Fruit fly (Drosophila melanogaster) whole organism: ENCODE data around the gene mtgo.

ENCODE experiments used
- CG8478 ChIP-seq: fragments of >200 bp; optimal IDR thresholded peaks from 2 replicates; lab custom pipeline; 2018; ENCODE audit warnings: inconsistent platforms
- Dll ChIP-seq: fragments of >200 bp; optimal IDR thresholded peaks from 2 replicates; lab custom pipeline; 2017
- EcR ChIP-seq, 2 experiments: fragments of >200 bp; optimal IDR thresholded peaks; 2 replicates each; lab custom pipeline; 2017; ENCODE audit warnings: missing biosample characterization in 2 of 2, missing genetic modification characterization in 2 of 2, missing genetic modification reagents in 2 of 2
- pan ChIP-seq: fragments of >200 bp; optimal IDR thresholded peaks from 2 replicates; lab custom pipeline; 2017
- psq ChIP-seq: fragments of >200 bp; optimal IDR thresholded peaks from 2 replicates; lab custom pipeline; 2017
- usp ChIP-seq: fragments of >200 bp; optimal IDR thresholded peaks from 2 replicates; lab custom pipeline; 2017; ENCODE audit warnings: missing biosample characterization, missing genetic modification characterization, mixed read lengths

The mtgo gene

DNA sequence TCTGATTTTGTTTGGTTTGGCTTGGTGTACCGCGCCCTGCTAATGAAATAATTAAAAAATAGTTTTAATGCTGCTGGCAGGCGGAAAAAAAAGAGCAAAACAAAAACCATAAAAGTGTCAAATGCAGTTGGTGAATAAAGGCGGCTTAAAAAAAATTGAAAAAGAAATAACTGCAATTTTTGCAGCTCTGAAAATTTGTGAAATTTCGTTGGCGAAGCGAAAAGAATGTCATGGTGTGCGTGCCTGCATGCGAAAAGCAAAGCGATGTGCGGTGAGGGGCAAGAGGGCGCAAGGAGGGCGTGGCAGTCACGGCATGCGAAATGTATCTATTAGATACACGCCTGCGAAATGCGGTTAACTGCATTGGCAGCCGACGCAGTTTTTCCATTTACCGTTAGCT, 93.5 kb downstream of the mtgo start:
- TF ChIP-seq pan (lab: Kevin White, UChicago) (no peak), psq (lab: Kevin White, UChicago) (no peak), EcR (GFP tag; optimal IDR thresholded peaks at IDR 0.05; lab: Kevin White, UChicago) (no peak), CG8478 (no peak), usp (no peak), Dll (lab: Kevin White, UChicago) (no peak)

DNA sequence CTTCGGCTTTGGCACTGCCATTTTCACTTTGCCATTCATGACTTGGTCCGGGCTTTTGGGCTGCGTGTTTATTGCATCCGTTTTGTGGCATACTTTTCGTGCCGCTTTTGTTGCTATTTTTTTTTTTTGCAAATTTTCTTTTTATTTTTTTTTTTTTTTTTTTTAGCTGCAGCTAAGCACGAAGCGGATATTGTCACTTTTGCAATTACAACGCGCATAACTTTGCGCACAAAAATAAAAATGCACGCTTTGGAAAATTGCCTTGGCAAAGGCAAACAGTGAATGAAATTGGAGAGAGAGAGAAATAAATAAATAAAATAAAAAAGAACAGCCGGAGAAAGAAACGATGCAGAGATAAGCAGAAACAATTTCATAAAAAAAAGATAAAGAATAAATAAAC, 96.0 kb downstream of the mtgo start:
- TF ChIP-seq usp (no peak), CG8478 (no peak), pan (lab: Kevin White, UChicago) (no peak), EcR (GFP tag; optimal IDR thresholded peaks at IDR 0.05; lab: Kevin White, UChicago) (no peak), Dll (lab: Kevin White, UChicago) (no peak), psq (lab: Kevin White, UChicago) (no peak)

DNA sequence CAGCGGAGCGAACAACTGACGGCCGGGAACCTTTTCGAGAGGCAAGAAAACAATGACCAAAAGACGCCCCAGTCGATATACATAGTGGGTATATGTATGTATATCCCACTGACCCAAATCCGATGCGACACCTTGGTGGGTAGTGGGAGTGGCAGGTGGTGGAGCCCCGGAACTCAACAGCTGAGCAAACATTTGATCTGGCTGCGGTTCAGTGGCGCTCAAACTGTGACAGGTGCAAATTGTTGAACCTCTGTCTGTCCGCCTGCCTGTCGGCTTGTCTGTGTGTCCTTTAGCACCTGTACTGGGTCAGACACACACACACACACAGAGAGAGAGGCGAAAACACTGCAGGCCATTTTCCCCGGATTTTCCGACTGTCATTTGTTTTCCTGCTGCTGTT, 98.6 kb downstream of the mtgo start:
- TF ChIP-seq psq (lab: Kevin White, UChicago) (no peak), pan (lab: Kevin White, UChicago) (no peak), Dll (lab: Kevin White, UChicago) (no peak), EcR (GFP tag; optimal IDR thresholded peaks at IDR 0.05; lab: Kevin White, UChicago) (no peak), CG8478 (no peak), usp (no peak)

DNA sequence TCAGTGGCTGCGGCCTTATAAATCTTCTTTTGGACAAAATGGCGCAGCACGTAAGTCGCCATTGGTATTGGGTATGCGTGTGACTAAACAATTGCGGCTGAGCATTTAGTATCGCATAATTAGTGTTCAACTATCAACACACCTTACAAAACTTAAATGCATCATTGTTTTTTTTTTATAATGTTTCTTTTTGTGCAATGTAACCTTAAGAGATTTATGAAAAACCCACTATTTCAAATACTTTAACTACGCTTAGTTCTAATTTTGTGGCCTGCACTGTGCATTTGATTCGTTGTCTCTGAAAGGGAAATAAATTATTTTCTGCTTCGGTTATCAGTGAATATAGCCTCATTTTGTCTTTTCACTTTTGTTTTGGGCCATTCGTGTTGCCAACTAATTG, 99.1 kb downstream of the mtgo start:
- TF ChIP-seq Dll (lab: Kevin White, UChicago) (no peak), EcR (GFP tag; optimal IDR thresholded peaks at IDR 0.05; lab: Kevin White, UChicago) (no peak), CG8478 (no peak), pan (lab: Kevin White, UChicago) (no peak), usp (no peak), psq (lab: Kevin White, UChicago) (no peak)

DNA sequence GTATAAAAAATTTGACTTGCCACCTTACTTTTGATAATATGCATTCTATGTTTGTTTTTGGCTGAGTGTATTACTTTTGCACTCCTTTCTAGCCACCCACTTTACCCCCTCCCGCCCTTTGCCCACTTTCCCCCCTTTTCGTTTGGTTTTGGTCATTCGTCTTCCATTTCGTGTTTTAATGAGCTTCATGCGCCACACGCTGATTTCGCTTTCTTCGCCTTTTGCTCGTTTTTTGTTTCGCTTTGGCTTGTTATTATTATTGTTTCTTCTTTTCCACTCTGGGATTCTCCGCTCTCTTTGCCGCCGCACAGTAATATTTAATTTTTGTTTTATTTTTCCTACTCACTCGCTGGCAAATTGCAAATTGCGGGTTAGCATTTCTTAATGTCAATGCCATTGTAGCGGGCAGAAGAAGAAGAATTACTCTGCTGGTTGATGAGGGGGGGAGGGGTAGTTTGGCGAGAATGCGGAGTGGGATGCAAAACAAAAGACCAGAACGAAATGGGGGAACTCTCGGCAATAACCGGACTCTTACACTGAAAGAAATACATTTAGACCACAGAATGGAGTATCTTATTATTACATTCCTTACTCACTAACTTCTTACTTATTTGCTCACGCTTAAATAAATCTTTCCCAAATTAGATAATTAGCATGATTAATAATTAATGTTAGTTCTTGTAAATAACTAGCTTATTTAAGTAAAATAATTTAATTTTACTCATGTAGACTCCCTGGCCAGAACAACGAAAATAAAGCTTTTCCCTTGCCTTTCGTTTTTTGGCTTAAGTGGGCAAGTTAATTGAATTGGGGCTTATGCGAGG, 100.9 kb downstream of the mtgo start:
- TF ChIP-seq EcR (GFP tag; optimal IDR thresholded peaks at IDR 0.05; lab: Kevin White, UChicago) (peak in 1 of 2 experiments; percentile 21), Dll (lab: Kevin White, UChicago) (no peak)

DNA sequence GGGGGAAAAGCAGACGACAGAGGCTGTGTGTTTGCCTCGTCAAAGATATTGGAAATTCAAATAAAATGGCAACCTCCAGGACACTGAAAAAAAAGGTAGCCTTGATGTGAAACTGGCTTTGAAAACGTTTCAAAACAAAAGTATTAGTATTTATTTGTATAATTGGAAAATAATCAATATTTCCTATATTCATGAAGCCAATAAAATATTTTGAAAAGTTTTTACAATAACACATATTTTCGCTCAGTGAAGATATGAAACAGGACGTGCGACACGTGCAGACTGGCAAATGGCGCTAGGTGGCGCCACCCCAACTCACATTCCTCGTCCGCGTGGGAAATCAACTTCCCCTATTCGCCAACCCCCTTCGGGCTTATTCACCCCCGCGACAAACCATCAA, 103.0 kb downstream of the mtgo start:
- TF ChIP-seq EcR (GFP tag; optimal IDR thresholded peaks at IDR 0.05; lab: Kevin White, UChicago) (no peak), Dll (lab: Kevin White, UChicago) (no peak), usp (no peak), CG8478 (no peak), psq (lab: Kevin White, UChicago) (no peak), pan (lab: Kevin White, UChicago) (no peak)

DNA sequence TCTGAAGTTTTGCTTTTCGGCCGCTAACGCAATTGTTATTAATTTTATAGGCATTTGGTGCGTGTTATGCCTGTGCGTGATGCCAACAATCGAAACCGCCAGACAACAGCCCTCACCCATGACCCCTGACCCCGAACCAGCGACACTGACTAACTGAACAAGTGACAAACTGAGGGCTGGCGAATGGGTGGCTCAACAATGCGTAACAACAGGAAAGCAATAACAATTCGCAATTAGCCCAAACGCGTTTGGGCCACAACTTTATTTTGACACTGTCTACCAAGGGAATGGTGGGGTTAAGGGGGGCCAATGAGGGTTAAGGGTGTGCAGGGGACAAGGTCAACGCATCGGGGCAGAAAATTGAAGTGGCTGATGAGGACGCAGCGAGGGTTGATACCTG, 104.1 kb downstream of the mtgo start:
- TF ChIP-seq usp (no peak), psq (lab: Kevin White, UChicago) (no peak), CG8478 (no peak), EcR (GFP tag; optimal IDR thresholded peaks at IDR 0.05; lab: Kevin White, UChicago) (no peak), pan (lab: Kevin White, UChicago) (no peak), Dll (lab: Kevin White, UChicago) (no peak)

DNA sequence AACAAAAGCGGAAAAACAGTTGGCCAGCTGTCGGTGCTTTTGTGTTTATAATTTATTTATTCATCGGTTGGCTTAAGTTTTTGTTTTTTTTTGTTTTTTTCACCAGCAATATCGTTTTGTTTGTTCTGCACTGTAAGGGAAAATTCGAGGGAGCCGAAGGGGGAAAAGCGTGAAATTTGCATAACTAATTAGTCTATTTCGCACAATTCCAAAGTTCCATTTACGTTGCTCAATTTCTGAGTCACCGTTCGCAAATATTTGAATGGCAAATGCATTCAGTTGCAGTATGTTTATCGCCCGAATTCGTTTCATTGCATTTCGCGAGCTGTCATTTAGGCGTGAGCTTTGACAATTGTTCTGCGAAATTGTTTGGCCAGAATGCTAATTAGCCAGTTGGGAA, 108.7 kb downstream of the mtgo start:
- TF ChIP-seq pan (lab: Kevin White, UChicago) (no peak), Dll (lab: Kevin White, UChicago) (no peak), CG8478 (no peak), usp (no peak), psq (lab: Kevin White, UChicago) (no peak), EcR (GFP tag; optimal IDR thresholded peaks at IDR 0.05; lab: Kevin White, UChicago) (no peak)

DNA sequence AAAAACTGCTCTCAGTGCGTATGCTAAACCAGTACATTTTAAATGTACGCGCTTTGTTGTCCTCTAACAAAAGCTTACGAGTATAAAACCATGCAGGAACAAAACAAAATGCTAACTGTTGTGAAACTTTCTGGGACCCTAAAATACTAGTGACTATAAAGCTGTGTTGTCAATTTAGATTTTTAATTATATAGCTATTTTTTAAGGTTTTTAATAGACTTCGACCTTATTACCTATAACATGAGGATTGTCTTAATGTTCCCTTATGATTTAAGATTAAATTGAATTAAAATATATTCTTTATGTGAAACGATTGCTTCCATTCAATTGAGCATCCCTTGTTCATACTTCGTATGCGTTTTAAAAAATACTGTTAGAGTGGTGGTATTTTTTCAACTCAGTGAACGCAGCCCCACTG, 111.9 kb downstream of the mtgo start:
- no peak for TF ChIP-seq Dll (lab: Kevin White, UChicago)
- no peak for TF ChIP-seq CG8478
- TF ChIP-seq pan (lab: Kevin White, UChicago): no peak
- no peak for TF ChIP-seq usp
- TF ChIP-seq psq (lab: Kevin White, UChicago): no peak
- no peak for TF ChIP-seq EcR (GFP tag; optimal IDR thresholded peaks at IDR 0.05; lab: Kevin White, UChicago)

DNA sequence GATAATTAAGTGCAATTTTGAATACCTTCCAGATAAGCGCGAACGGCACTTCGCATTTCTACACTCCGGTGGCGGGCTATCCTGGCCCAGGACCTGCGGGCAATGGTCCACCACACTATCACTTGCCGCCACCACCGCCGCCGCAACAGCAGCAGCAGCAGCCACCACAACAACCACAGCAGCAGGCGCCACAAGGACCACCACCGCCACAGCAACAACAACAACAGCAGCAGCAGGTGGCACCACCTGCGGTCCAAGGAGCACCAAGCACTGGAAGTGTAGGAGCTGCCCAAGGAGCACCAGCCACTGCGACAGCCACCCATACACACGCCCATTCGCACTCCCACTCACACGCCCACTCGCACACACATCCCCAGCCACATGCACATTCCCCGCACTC, 112.7 kb downstream of the mtgo start:
- no peak for TF ChIP-seq psq (lab: Kevin White, UChicago)
- TF ChIP-seq Dll (lab: Kevin White, UChicago): no peak
- TF ChIP-seq pan (lab: Kevin White, UChicago): no peak
- no peak for TF ChIP-seq EcR (GFP tag; optimal IDR thresholded peaks at IDR 0.05; lab: Kevin White, UChicago)
- TF ChIP-seq usp: no peak
- no peak for TF ChIP-seq CG8478

DNA sequence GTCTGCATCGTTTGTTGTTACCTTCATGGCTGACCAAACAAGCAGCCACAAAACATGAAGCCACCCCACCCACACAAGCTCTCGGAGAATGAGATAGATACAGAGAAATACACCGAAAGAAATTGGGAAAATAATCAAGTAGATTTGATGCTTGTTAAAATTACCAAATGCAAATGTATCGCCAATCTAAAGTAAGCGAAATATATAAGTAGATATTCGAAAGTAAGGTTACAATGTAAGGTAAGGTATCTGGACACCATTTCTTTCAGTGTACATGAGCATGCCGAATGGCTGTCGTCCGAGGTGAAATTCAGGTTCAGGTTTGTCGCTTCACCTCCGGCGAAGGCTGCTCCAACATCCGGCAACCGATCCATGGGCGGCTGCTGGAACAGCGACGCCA, 127.5 kb downstream of the mtgo start:
- TF ChIP-seq Dll (lab: Kevin White, UChicago) (no peak), usp (no peak), EcR (GFP tag; optimal IDR thresholded peaks at IDR 0.05; lab: Kevin White, UChicago) (no peak), CG8478 (no peak), psq (lab: Kevin White, UChicago) (no peak)

DNA sequence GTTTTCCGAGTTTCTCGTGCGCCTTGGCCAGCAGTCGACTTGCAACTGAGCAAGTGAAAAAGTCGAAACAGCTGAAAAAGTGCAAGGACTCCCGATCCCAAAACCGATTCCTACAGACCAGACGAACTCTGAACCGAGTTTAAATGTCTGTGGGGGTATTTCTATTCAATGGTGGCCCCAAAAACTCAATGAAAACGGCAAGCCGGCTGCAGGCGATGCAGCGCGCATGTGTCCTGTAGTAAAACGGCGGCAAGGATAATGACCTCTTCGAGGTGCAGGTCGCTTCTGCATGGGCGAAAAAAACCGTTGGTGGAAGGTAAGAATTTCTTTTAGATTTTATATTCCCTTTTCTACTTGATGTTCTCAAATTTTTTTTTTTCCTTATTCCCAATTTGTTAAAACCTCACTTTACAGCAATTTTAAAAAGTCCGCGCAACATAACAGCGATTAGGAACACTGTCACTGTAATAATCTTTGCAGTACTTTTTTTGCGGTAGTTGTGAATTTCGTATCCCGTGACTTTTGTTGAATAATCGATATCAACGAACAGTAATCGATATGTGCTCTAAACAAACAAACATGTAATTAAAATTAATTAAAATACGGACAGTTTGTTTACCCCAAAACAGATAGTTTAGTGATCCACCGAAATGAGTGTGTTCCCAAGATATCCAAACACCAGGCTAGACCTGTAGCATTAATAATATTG, 132.0 kb downstream of the mtgo start, which contains the start of the genes Trpgamma and her:
Trpgamma (minus strand) TSS at position 51 of the 709 bp plus-strand sequence.
her (plus strand) TSS at position 535 of the 709 bp plus-strand sequence.
- TF ChIP-seq CG8478: no peak
